Worm (Caenorhabditis elegans): ENCODE results near the gene pin-2.

pin-2 gene

DNA sequence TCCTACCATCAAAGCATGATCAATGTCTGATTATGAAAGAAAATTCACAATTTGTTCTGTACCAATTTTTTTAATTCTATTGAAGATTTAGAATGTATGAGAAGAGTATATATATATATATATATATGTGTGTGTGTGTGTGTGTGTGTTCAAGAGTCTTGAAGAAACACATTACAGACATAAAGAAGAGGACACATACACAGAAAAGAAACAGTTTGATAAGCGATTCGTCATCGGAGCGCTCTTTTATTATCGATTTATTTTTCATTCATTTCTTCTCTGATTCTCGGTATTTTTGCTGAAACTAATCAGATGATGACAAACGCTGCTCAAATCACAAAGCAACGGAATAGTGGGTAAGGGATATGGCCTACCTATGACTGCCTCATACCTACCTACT lies at the start of gene pin-2:
pin-2 (plus strand) TSS at position 227 of the 400 bp plus-strand sequence.
- TF ChIP-seq cog-1 (tag; optimal IDR thresholded peaks at IDR 0.05) = no peak
- no peak for TF ChIP-seq klf-2 (GFP tag; conservative IDR thresholded peaks at IDR 0.05)
- no peak for TF ChIP-seq T22C8.4 (GFP tag; IDR thresholded peaks at IDR 0.05)
- no peak for TF ChIP-seq med-1 (GFP tag; optimal IDR thresholded peaks at IDR 0.05; ENCODE audit: insufficient read depth)
- TF ChIP-seq ref-1 (GFP tag; conservative IDR thresholded peaks at IDR 0.05) = no peak
- TF ChIP-seq flt-1 (GFP tag; IDR thresholded peaks at IDR 0.05) = no peak
- no peak for TF ChIP-seq ztf-29 (GFP tag; IDR thresholded peaks at IDR 0.05)
- TF ChIP-seq ztf-23 (GFP tag; IDR thresholded peaks at IDR 0.05) = no peak
- TF ChIP-seq tab-1 (GFP tag; IDR thresholded peaks at IDR 0.05) = no peak

DNA sequence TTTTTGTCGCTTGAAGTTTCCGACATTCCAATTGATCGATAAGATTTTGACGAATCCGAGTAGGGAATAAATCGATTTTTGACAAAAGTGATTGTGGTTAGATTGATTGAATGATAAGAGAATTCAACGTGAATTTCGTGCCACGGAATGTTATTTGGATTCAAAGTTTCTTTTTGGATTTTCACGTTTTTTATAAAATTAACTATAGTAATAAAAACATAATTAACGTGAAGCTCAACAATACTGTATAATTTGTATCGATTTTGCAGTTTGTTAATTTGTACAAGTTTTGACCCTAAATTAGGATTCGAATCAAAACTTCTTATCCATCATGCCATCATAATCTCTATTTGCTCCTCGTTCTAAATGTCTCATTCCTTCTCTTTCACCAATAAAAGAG lies 48.9 kb upstream of the pin-2 start, which contains the start of gene C36H8.1:
C36H8.1 (minus strand) TSS at position 101 of the 400 bp plus-strand sequence.
- no peak for TF ChIP-seq T22C8.4 (GFP tag; IDR thresholded peaks at IDR 0.05)
- no peak for TF ChIP-seq klf-2 (GFP tag; conservative IDR thresholded peaks at IDR 0.05)
- TF ChIP-seq med-1 (GFP tag; optimal IDR thresholded peaks at IDR 0.05; ENCODE audit: insufficient read depth) = no peak
- TF ChIP-seq ztf-29 (GFP tag; IDR thresholded peaks at IDR 0.05) = no peak
- no peak for TF ChIP-seq cog-1 (tag; optimal IDR thresholded peaks at IDR 0.05)

DNA sequence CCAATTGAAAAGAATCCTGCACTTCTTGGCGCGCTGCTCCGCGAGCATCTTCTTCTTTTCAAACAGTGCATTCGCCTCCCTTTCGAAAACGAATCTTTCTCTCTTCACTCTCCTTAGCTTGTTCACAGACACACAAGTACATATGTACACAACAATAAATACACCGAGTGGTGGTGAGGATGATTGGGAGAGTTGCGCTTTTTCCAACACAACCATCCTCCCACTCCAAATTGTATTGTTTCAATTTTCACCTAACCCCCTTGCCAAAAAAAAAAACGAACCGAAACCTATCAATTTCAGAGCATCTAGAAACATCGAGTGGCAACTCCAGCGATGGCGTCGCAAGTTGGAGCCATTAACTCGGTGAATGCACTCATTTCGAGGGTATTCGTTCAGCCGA lies 47.4 kb upstream of the pin-2 start, which contains the start of gene inx-6:
inx-6 (plus strand) TSS at position 301 of the 400 bp plus-strand sequence.
- TF ChIP-seq ref-1 (GFP tag; conservative IDR thresholded peaks at IDR 0.05) = no peak
- no peak for TF ChIP-seq ztf-23 (GFP tag; IDR thresholded peaks at IDR 0.05)
- TF ChIP-seq tab-1 (GFP tag; IDR thresholded peaks at IDR 0.05) = no peak
- no peak for TF ChIP-seq klf-2 (GFP tag; conservative IDR thresholded peaks at IDR 0.05)
- TF ChIP-seq cog-1 (tag; optimal IDR thresholded peaks at IDR 0.05) = no peak

DNA sequence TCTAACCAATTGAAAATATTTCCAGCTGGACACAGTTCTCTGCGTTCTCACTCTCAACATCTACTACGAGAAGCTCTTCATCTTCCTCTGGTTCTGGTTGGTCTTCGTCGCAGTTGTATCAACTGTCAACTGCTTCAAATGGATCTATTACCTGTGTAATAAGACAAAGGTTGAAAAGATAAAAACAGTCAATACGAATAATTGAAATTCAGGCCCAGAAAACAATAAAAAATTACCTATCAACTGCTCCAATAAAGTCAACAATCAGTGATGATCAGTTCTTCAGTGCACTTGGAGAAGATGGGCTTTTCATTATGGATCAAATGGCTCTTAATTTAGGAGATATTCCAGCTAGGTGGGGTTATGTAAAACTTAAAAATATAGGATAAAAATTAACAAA lies 44.9 kb upstream of the pin-2 start:
- TF ChIP-seq tab-1 (GFP tag; IDR thresholded peaks at IDR 0.05) = no peak

DNA sequence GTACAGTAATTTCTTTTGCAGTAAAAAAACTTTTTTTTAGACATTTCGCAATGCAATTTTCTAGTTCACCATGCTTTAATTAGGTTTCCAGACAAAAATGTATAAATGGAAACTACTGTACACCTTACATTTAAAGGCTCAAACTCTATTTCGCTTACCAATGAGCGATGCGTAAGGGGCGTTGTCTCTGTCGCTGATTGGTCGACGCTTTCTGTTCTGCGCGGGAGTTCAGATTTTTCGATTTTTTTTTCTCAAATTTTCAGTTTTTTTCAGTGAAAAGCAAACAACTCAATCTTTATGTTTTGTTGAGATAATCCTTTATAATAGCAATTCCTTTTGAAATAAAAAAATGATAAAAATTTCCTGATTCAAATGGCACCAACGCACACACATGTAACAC lies 39.5 kb upstream of the pin-2 start:
- no peak for TF ChIP-seq ref-1 (GFP tag; conservative IDR thresholded peaks at IDR 0.05)
- no peak for TF ChIP-seq ztf-29 (GFP tag; IDR thresholded peaks at IDR 0.05)
- no peak for TF ChIP-seq tab-1 (GFP tag; IDR thresholded peaks at IDR 0.05)
- no peak for TF ChIP-seq klf-2 (GFP tag; conservative IDR thresholded peaks at IDR 0.05)
- no peak for TF ChIP-seq T22C8.4 (GFP tag; IDR thresholded peaks at IDR 0.05)
- TF ChIP-seq flt-1 (GFP tag; IDR thresholded peaks at IDR 0.05) = no peak
- no peak for TF ChIP-seq cog-1 (tag; optimal IDR thresholded peaks at IDR 0.05)
- TF ChIP-seq ztf-23 (GFP tag; IDR thresholded peaks at IDR 0.05) = no peak
- no peak for TF ChIP-seq med-1 (GFP tag; optimal IDR thresholded peaks at IDR 0.05; ENCODE audit: insufficient read depth)

DNA sequence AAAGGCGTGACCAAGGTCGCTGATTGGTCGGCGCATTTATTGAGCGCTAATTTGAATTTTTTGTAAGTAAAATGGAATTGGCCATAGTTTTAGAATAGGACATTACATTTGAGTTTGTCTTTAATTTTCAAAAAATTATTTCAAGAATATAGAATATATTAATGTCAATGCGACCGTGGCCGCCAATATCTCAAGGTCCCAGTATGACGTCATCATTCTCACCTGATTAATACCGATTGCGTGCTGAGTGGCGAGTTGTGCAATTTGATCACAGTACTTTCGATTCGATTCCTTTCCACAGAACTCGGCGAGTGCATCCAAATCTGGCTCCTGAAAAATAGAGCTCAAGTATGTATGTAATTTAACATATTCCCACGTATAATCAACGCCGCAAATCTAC lies 38.0 kb upstream of the pin-2 start:
- TF ChIP-seq med-1 (GFP tag; optimal IDR thresholded peaks at IDR 0.05; ENCODE audit: insufficient read depth) (no peak), T22C8.4 (GFP tag; IDR thresholded peaks at IDR 0.05) (no peak), ref-1 (GFP tag; conservative IDR thresholded peaks at IDR 0.05) (no peak), klf-2 (GFP tag; conservative IDR thresholded peaks at IDR 0.05) (no peak), tab-1 (GFP tag; IDR thresholded peaks at IDR 0.05) (no peak)

DNA sequence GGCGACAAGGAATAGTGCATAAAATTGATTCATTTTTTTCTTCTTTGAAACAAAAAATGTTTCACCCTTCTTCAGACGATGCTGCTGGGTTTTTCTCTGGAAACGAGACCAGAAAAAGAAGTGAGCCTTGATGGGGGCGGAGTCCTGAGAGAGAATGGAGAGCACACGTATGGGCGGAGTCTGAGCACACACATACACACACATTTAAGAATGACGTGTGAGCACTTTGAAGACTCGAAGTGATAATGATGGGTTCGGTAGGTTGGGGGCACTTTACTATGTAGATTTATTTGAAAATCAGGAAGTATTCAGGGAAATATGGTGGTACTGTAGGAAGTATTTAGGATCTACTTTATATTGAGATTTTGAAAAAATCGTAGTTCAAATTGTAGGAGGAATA lies 36.2 kb upstream of the pin-2 start, which contains the start of gene flp-9:
flp-9 (minus strand) TSS at position 101 of the 400 bp plus-strand sequence.
- TF ChIP-seq ztf-23 (GFP tag; IDR thresholded peaks at IDR 0.05) (no peak), med-1 (GFP tag; optimal IDR thresholded peaks at IDR 0.05; ENCODE audit: insufficient read depth) (no peak), cog-1 (tag; optimal IDR thresholded peaks at IDR 0.05) (no peak), ztf-29 (GFP tag; IDR thresholded peaks at IDR 0.05) (no peak), ref-1 (GFP tag; conservative IDR thresholded peaks at IDR 0.05) (no peak), T22C8.4 (GFP tag; IDR thresholded peaks at IDR 0.05) (no peak), klf-2 (GFP tag; conservative IDR thresholded peaks at IDR 0.05) (no peak), flt-1 (GFP tag; IDR thresholded peaks at IDR 0.05) (no peak), tab-1 (GFP tag; IDR thresholded peaks at IDR 0.05) (no peak)

DNA sequence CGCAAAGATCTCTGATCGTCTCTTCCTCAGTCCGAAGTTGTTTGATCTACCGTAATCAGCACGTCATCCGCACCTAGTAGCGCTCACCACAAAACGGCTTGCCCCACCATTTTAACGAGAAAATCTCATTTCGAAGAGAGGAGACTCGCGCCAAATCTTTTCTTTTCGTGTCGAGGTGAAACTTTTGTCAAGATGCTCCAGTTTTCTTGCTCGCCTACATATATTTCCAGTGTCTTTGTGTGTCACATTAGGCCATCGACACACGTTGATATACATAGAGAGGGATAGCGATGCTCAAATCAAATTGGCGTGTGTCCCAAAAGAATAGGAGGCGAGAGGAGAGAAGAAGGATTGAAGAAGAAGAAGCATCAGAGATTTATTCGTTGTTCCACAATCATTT lies 30.9 kb upstream of the pin-2 start:
- TF ChIP-seq klf-2 (GFP tag; conservative IDR thresholded peaks at IDR 0.05) (no peak), ztf-29 (GFP tag; IDR thresholded peaks at IDR 0.05) (no peak), cog-1 (tag; optimal IDR thresholded peaks at IDR 0.05) (no peak), ztf-23 (GFP tag; IDR thresholded peaks at IDR 0.05) (no peak), tab-1 (GFP tag; IDR thresholded peaks at IDR 0.05) (no peak), ref-1 (GFP tag; conservative IDR thresholded peaks at IDR 0.05) (no peak), flt-1 (GFP tag; IDR thresholded peaks at IDR 0.05) (no peak), T22C8.4 (GFP tag; IDR thresholded peaks at IDR 0.05) (no peak), med-1 (GFP tag; optimal IDR thresholded peaks at IDR 0.05; ENCODE audit: insufficient read depth) (no peak)

DNA sequence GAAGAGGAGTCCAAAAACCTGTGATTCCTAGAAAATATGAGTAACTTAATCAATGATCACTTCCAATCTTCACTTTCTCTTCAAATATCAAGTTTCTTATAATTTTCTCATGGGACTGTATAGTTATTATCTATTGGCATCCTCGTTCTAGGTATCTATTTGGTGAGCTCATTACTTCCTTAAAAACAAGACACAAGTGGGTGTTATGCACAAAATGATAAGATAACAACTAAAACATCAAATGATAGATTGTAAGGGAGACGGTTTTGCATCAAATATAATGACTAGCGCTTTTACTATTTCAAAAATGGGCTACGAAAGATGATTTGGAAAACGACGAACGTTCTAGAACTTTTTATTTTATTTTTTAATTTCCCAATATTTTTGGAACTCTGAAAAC lies 28.6 kb upstream of the pin-2 start, which contains the start of gene ZK897.10:
ZK897.10 (plus strand) TSS at position 285 of the 400 bp plus-strand sequence.
- TF ChIP-seq cog-1 (tag; optimal IDR thresholded peaks at IDR 0.05) = no peak

DNA sequence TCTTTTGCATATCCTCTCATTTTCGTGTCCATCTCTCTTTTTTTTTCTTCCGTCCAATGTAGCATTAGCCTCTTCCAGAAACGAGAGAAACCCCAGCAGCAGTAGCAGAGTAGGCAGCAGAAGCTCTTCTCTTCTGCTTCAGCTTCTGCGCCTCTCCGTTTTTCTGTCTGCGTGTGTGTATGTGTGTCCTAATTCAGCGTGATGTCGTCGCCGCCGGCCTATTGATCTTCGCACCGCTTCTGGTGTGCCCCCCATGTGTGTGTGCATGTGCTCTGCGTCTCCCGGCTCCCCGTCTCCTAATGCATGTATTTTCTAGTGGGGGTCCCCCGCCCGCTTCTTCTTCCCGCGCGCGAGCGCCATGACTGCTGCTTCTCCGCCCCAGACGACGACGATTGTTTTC lies 22.2 kb upstream of the pin-2 start:
- TF ChIP-seq cog-1 (tag; optimal IDR thresholded peaks at IDR 0.05) (no peak), flt-1 (GFP tag; IDR thresholded peaks at IDR 0.05) (peak; percentile 62; the same call in 1 of the 2 replicates)

DNA sequence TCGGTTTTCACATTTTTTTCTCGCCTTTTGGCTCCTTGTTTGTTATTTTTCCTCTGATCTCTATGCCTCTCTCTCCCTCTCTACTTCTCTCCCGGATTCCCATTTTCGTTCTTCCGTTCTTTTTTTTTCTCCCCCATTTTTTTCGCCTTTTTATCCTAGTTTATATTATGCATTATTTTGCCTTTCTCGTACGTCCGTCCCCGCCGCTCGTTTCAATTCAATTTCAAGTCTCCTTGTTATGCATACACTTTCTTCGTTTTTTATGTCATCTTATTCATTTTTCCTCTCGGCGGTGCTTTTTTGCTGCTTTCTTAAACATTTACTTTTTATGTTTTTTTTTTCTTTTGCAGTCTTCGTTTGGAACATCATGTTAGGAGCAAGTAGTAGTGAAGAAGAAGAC lies 20.1 kb upstream of the pin-2 start, which contains the start of gene unc-31:
unc-31 (plus strand) TSS at position 349 of the 400 bp plus-strand sequence.
- TF ChIP-seq tab-1 (GFP tag; IDR thresholded peaks at IDR 0.05) (no peak), T22C8.4 (GFP tag; IDR thresholded peaks at IDR 0.05) (no peak), klf-2 (GFP tag; conservative IDR thresholded peaks at IDR 0.05) (no peak), med-1 (GFP tag; optimal IDR thresholded peaks at IDR 0.05; ENCODE audit: insufficient read depth) (no peak), ztf-29 (GFP tag; IDR thresholded peaks at IDR 0.05) (no peak), cog-1 (tag; optimal IDR thresholded peaks at IDR 0.05) (no peak), ref-1 (GFP tag; conservative IDR thresholded peaks at IDR 0.05) (no peak), ztf-23 (GFP tag; IDR thresholded peaks at IDR 0.05) (no peak), flt-1 (GFP tag; IDR thresholded peaks at IDR 0.05) (no peak)
